Worm (Caenorhabditis elegans) whole organism, L3 larva: Measurements from ENCODE around the gene ZK742.4.

Source experiments
- ZK546.5 ChIP-seq: sonication (generic microtip); optimal IDR thresholded peaks from 2 replicates; lab custom pipeline; 2017; ENCODE audit warnings: missing biosample characterization, missing genetic modification characterization
- egl-27 ChIP-seq: sonication (generic microtip); optimal IDR thresholded peaks from 4 replicates; lab custom pipeline; 2017; ENCODE audit warnings: missing biosample characterization, missing genetic modification reagents, missing genetic modification characterization
- elt-1 ChIP-seq: fragments of 150-350 bp; optimal IDR thresholded peaks from 2 replicates; lab custom pipeline; 2014; ENCODE audit warnings: missing biosample characterization, missing genetic modification characterization
- lin-39 ChIP-seq: fragments of 150-350 bp; optimal IDR thresholded peaks from 2 replicates; lab custom pipeline; 2018; ENCODE audit warnings: missing biosample characterization, missing genetic modification reagents, missing genetic modification characterization
- nhr-237 ChIP-seq: fragments of 150-350 bp; optimal IDR thresholded peaks from 2 replicates; lab custom pipeline; 2014; ENCODE audit warnings: missing biosample characterization, missing genetic modification characterization
- nhr-28 ChIP-seq: fragments of 150-350 bp; optimal IDR thresholded peaks from 2 replicates; lab custom pipeline; 2014; ENCODE audit warnings: missing biosample characterization, missing genetic modification characterization
- nhr-77 ChIP-seq: fragments of 150-350 bp; optimal IDR thresholded peaks from 2 replicates; lab custom pipeline; 2014; ENCODE audit warnings: missing biosample characterization, missing genetic modification characterization
- snpc-4 ChIP-seq: fragments of 150-350 bp; optimal IDR thresholded peaks from 2 replicates; lab custom pipeline; 2014; ENCODE audit warnings: missing biosample characterization, missing genetic modification characterization
- unc-39 ChIP-seq: sonication (generic microtip); optimal IDR thresholded peaks from 4 replicates; lab custom pipeline; 2017; ENCODE audit warnings: missing biosample characterization, missing genetic modification characterization
- ztf-11 ChIP-seq: fragments of 150-350 bp; optimal IDR thresholded peaks from 2 replicates; lab custom pipeline; 2014; ENCODE audit warnings: missing biosample characterization, missing genetic modification characterization

DNA sequence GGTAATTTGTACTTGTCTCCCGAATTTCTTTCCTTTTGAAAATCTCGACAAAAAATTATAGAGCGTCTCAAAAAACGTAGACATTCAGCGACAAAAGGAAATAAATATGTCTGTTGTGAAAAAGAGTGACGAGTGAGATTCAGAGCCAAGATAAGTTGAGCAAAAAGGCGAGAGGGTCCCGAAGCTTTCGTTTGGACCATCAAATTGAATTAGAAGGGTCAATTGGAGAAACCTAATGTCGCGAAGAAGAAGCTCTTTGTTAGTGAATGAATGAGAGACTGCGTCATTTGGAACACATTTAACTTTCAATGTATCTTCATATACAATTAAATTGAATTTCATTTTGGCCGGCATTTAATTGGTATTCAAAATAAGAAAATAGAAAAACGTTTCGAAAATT is 4.9 kb upstream of the ZK742.4 start:
- TF ChIP-seq nhr-77 (tag; lab: Kevin White, UChicago) (no peak), elt-1 (tag; lab: Kevin White, UChicago) (peak; percentile 11), unc-39 (tag; lab: Kevin White, UChicago) (no peak), ztf-11 (tag; lab: Kevin White, UChicago) (no peak), lin-39 (tag; lab: Kevin White, UChicago) (no peak), egl-27 (tag; lab: Kevin White, UChicago) (no peak), nhr-28 (tag; lab: Kevin White, UChicago) (no peak), snpc-4 (no peak), ZK546.5 (tag; lab: Kevin White, UChicago) (no peak), nhr-237 (no peak)
